Worm (Caenorhabditis elegans) whole organism, young adult: ENCODE results near the gene C45H4.21.

Experiments used
- B0019.2 ChIP-seq: fragments of 200-800 bp; sonication (Bioruptor generic); conservative IDR thresholded peaks from 2 replicates; pipeline ENCODE4 v1.3.6; 2022; ENCODE audit warnings: missing genetic modification reagents, missing genetic modification characterization, missing compliant biosample characterization
- B0261.1 ChIP-seq: sonication (generic microtip); optimal IDR thresholded peaks from 2 replicates; lab custom pipeline; 2016; ENCODE audit warnings: mild to moderate bottlenecking, missing genetic modification characterization, moderate library complexity, missing compliant biosample characterization
- B0336.3 ChIP-seq: fragments of 200-800 bp; sonication (Bioruptor generic); IDR thresholded peaks from 2 replicates; pipeline ENCODE4 v1.3.6; 2022; ENCODE audit warnings: missing genetic modification characterization, missing compliant biosample characterization
- C17E4.6 ChIP-seq: fragments of 200-800 bp; sonication (Bioruptor generic); IDR thresholded peaks from 2 replicates; pipeline ENCODE4 v1.3.6; 2022; ENCODE audit warnings: missing genetic modification reagents, missing genetic modification characterization, missing compliant biosample characterization
- F52B5.7 ChIP-seq: sonication (generic microtip); optimal IDR thresholded peaks from 2 replicates; lab custom pipeline; 2016; ENCODE audit warnings: mild to moderate bottlenecking, missing genetic modification characterization, missing compliant biosample characterization
- K12H6.12 ChIP-seq: fragments of 200-800 bp; sonication (Bioruptor generic); optimal IDR thresholded peaks from 2 replicates; lab custom pipeline; 2018; ENCODE audit warnings: mild to moderate bottlenecking, missing genetic modification characterization, missing compliant biosample characterization
- Y53F4B.3 ChIP-seq: fragments of 200-800 bp; sonication (Bioruptor generic); IDR thresholded peaks from 2 replicates; pipeline ENCODE4 v1.3.6; 2022; ENCODE audit warnings: missing genetic modification reagents, missing genetic modification characterization, missing compliant biosample characterization
- Y53G8AR.9 ChIP-seq: fragments of 200-800 bp; sonication (Bioruptor generic); conservative IDR thresholded peaks from 2 replicates; pipeline ENCODE4 v1.3.6; 2022; ENCODE audit warnings: missing genetic modification reagents, missing genetic modification characterization, missing compliant biosample characterization
- Y56A3A.18 ChIP-seq: fragments of 200-800 bp; sonication (Bioruptor generic); IDR thresholded peaks from 2 replicates; pipeline ENCODE4 v1.3.6; 2022; ENCODE audit warnings: missing genetic modification reagents, missing genetic modification characterization, missing compliant biosample characterization
- Y95B8A.8 ChIP-seq: fragments of 200-800 bp; sonication (Bioruptor generic); IDR thresholded peaks from 2 replicates; pipeline ENCODE4 v1.3.6; 2022; ENCODE audit warnings: missing genetic modification reagents, missing genetic modification characterization, missing compliant biosample characterization
- ZK185.1 ChIP-seq: sonication (generic microtip); optimal IDR thresholded peaks from 2 replicates; lab custom pipeline; 2016; ENCODE audit warnings: mild to moderate bottlenecking, missing genetic modification characterization, missing compliant biosample characterization; ENCODE audit not compliant: poor library complexity, severe bottlenecking
- atf-7 ChIP-seq: sonication (generic microtip); optimal IDR thresholded peaks from 2 replicates; lab custom pipeline; 2017; ENCODE audit warnings: mild to moderate bottlenecking, missing genetic modification characterization, missing compliant biosample characterization
- attf-3 ChIP-seq: fragments of 200-800 bp; sonication (Bioruptor generic); conservative IDR thresholded peaks from 2 replicates; pipeline ENCODE4 v1.3.6; 2022; ENCODE audit warnings: missing genetic modification reagents, missing genetic modification characterization, missing compliant biosample characterization
- bed-1 ChIP-seq: fragments of 200-800 bp; sonication (Bioruptor generic); IDR thresholded peaks from 2 replicates; pipeline ENCODE4 v1.3.6; 2022; ENCODE audit warnings: missing genetic modification reagents, missing genetic modification characterization, missing compliant biosample characterization
- cebp-1 ChIP-seq, 2 experiments: fragments of 200-800 bp in 1 of 2; sonication (Bioruptor generic) in 1 of 2; sonication (generic microtip) in 1 of 2; IDR thresholded peaks in 1 of 2; optimal IDR thresholded peaks in 1 of 2; 2 replicates each; pipeline versions ENCODE4 v1.3.6 to Lab custom; 2017 to 2022; ENCODE audit warnings: missing compliant biosample characterization in 2 of 2, missing genetic modification characterization in 2 of 2, mild to moderate bottlenecking in 1 of 2, missing genetic modification reagents in 1 of 2, moderate library complexity in 1 of 2
- ceh-27 ChIP-seq: fragments of 200-800 bp; sonication (Bioruptor generic); optimal IDR thresholded peaks from 2 replicates; lab custom pipeline; 2018; ENCODE audit warnings: mild to moderate bottlenecking, missing genetic modification characterization, moderate library complexity, missing compliant biosample characterization
- ceh-40 ChIP-seq: fragments of 200-800 bp; sonication (Bioruptor generic); IDR thresholded peaks from 2 replicates; pipeline ENCODE4 v1.3.6; 2022; ENCODE audit warnings: missing genetic modification characterization, missing compliant biosample characterization
- ceh-58 ChIP-seq: fragments of 200-800 bp; sonication (Bioruptor generic); IDR thresholded peaks from 2 replicates; pipeline ENCODE4 v1.3.6; 2022; ENCODE audit warnings: missing genetic modification characterization, missing compliant biosample characterization
- chd-7 ChIP-seq: sonication (generic microtip); optimal IDR thresholded peaks from 2 replicates; lab custom pipeline; 2016; ENCODE audit warnings: mild to moderate bottlenecking, missing genetic modification characterization, moderate library complexity, missing compliant biosample characterization
- dox-1 ChIP-seq: fragments of 200-800 bp; sonication (Bioruptor generic); IDR thresholded peaks from 2 replicates; pipeline ENCODE4 v1.3.6; 2022; ENCODE audit warnings: missing genetic modification reagents, missing genetic modification characterization, missing compliant biosample characterization
- dpl-1 ChIP-seq: fragments of 150-350 bp; optimal IDR thresholded peaks from 2 replicates; lab custom pipeline; 2014; ENCODE audit warnings: missing biosample characterization, missing genetic modification reagents, missing genetic modification characterization
- egrh-3 ChIP-seq: fragments of 200-800 bp; sonication (Bioruptor generic); IDR thresholded peaks from 2 replicates; pipeline ENCODE4 v1.3.6; 2022; ENCODE audit warnings: missing genetic modification reagents, missing genetic modification characterization, missing compliant biosample characterization
- ets-4 ChIP-seq: fragments of 200-800 bp; sonication (Bioruptor generic); optimal IDR thresholded peaks from 2 replicates; lab custom pipeline; 2018; ENCODE audit warnings: mild to moderate bottlenecking, missing genetic modification characterization, missing compliant biosample characterization
- him-1 ChIP-seq: sonication (generic microtip); optimal IDR thresholded peaks from 2 replicates; lab custom pipeline; 2016; ENCODE audit warnings: missing genotype, missing genetic modification reagents, missing genetic modification characterization, missing compliant biosample characterization
- hsf-1 ChIP-seq: fragments of 200-800 bp; sonication (Bioruptor generic); IDR thresholded peaks from 2 replicates; pipeline ENCODE4 v1.3.6; 2022; ENCODE audit warnings: missing genetic modification reagents, missing genetic modification characterization, missing compliant biosample characterization
- let-526 ChIP-seq: fragments of 200-800 bp; sonication (Bioruptor generic); IDR thresholded peaks from 2 replicates; pipeline ENCODE4 v1.3.6; 2022; ENCODE audit warnings: missing genetic modification reagents, missing genetic modification characterization, missing compliant biosample characterization
- lin-26 ChIP-seq: fragments of 200-800 bp; sonication (Bioruptor generic); IDR thresholded peaks from 2 replicates; pipeline ENCODE4 v1.3.6; 2022; ENCODE audit warnings: missing genetic modification reagents, missing genetic modification characterization, missing compliant biosample characterization
- lin-35 ChIP-seq, 3 experiments: fragments of 150-350 bp in 2 of 3; sonication (generic microtip) in 1 of 3; optimal IDR thresholded peaks; 2 replicates each; lab custom pipeline; 2014 to 2018; ENCODE audit warnings: missing biosample characterization in 3 of 3, missing genetic modification characterization in 3 of 3, missing genetic modification reagents in 3 of 3
- lsl-1 ChIP-seq: fragments of 200-800 bp; sonication (Bioruptor generic); optimal IDR thresholded peaks from 2 replicates; lab custom pipeline; 2018; ENCODE audit warnings: mild to moderate bottlenecking, missing genetic modification characterization, moderate library complexity, missing compliant biosample characterization
- madf-3 ChIP-seq: fragments of 200-800 bp; sonication (Bioruptor generic); IDR thresholded peaks from 2 replicates; pipeline ENCODE4 v1.3.6; 2022; ENCODE audit warnings: missing genetic modification reagents, missing genetic modification characterization, missing compliant biosample characterization
- madf-6 ChIP-seq: fragments of 200-800 bp; sonication (Bioruptor generic); IDR thresholded peaks from 2 replicates; pipeline ENCODE4 v1.3.6; 2022; ENCODE audit warnings: missing genetic modification reagents, missing genetic modification characterization, missing compliant biosample characterization
- mcd-1 ChIP-seq: fragments of 200-800 bp; sonication (Bioruptor generic); IDR thresholded peaks from 2 replicates; pipeline ENCODE4 v1.3.6; 2022; ENCODE audit warnings: missing genetic modification reagents, missing genetic modification characterization, missing compliant biosample characterization
- mxl-1 ChIP-seq: sonication (generic microtip); optimal IDR thresholded peaks from 2 replicates; lab custom pipeline; 2016; ENCODE audit warnings: missing genetic modification characterization, missing compliant biosample characterization
- nhr-27 ChIP-seq: fragments of 200-800 bp; sonication (Bioruptor generic); optimal IDR thresholded peaks from 2 replicates; lab custom pipeline; 2018; ENCODE audit warnings: mild to moderate bottlenecking, missing genetic modification characterization, moderate library complexity, missing compliant biosample characterization
- nhr-80 ChIP-seq: sonication (generic microtip); optimal IDR thresholded peaks from 2 replicates; lab custom pipeline; 2016; ENCODE audit warnings: missing genetic modification characterization, missing compliant biosample characterization
- rcor-1 ChIP-seq: fragments of 200-800 bp; sonication (Bioruptor generic); IDR thresholded peaks from 2 replicates; pipeline ENCODE4 v1.3.6; 2022; ENCODE audit warnings: missing genetic modification reagents, missing genetic modification characterization, missing compliant biosample characterization
- sdz-38 ChIP-seq: sonication (generic microtip); optimal IDR thresholded peaks from 2 replicates; lab custom pipeline; 2016; ENCODE audit warnings: missing genotype, missing genetic modification characterization, missing compliant biosample characterization
- unc-130 ChIP-seq: sonication (generic microtip); optimal IDR thresholded peaks from 2 replicates; lab custom pipeline; 2016; ENCODE audit warnings: missing genetic modification reagents, missing genetic modification characterization, missing compliant biosample characterization
- unc-62 ChIP-seq: fragments of 150-350 bp; optimal IDR thresholded peaks from 2 replicates; lab custom pipeline; 2014; ENCODE audit warnings: missing biosample characterization, missing genetic modification reagents, missing genetic modification characterization
- zfh-2 ChIP-seq: fragments of 200-800 bp; sonication (Bioruptor generic); conservative IDR thresholded peaks from 2 replicates; pipeline ENCODE4 v1.3.6; 2022; ENCODE audit warnings: missing genetic modification reagents, missing genetic modification characterization, missing compliant biosample characterization
- ztf-18 ChIP-seq: sonication (generic microtip); optimal IDR thresholded peaks from 2 replicates; lab custom pipeline; 2016; ENCODE audit warnings: missing genotype, mild to moderate bottlenecking, missing genetic modification characterization, missing compliant biosample characterization
- ztf-28 ChIP-seq: fragments of 200-800 bp; sonication (Bioruptor generic); IDR thresholded peaks from 2 replicates; pipeline ENCODE4 v1.3.6; 2022; ENCODE audit warnings: missing genetic modification reagents, missing genetic modification characterization, missing compliant biosample characterization
- ztf-3 ChIP-seq: fragments of 200-800 bp; sonication (Bioruptor generic); optimal IDR thresholded peaks from 2 replicates; lab custom pipeline; 2018; ENCODE audit warnings: mild to moderate bottlenecking, missing genetic modification characterization, missing compliant biosample characterization

Gene C45H4.21

ce11 chrV:2135323-2135722 lies 14.0 kb downstream of the C45H4.21 start:
- TF ChIP-seq zfh-2 (GFP tag; lab: Robert Waterston, UW) (no peak; the same call in 1 of the 2 replicates), ets-4 (GFP tag; lab: Kevin White, UChicago) (no peak), nhr-80 (tag; lab: Kevin White, UChicago) (peak; percentile 36), ceh-40 (GFP tag; lab: Robert Waterston, UW) (no peak), lsl-1 (no peak), unc-62 (GFP tag; lab: Kevin White, UChicago) (no peak), Y53G8AR.9 (GFP tag; lab: Robert Waterston, UW) (no peak), chd-7 (no peak), ztf-3 (GFP tag; lab: Kevin White, UChicago) (no peak), hsf-1 (GFP tag; lab: Robert Waterston, UW) (no peak), rcor-1 (no peak), lin-35 (GFP tag; optimal IDR thresholded peaks at IDR 0.05; lab: Kevin White, UChicago) (peak in 1 of 3 experiments; percentile 16), F52B5.7 (tag; lab: Kevin White, UChicago) (no peak), mcd-1 (GFP tag; lab: Robert Waterston, UW) (no peak), ztf-28 (no peak), lin-26 (GFP tag; lab: Robert Waterston, UW) (no peak; the same call in 1 of the 2 replicates), B0336.3 (no peak), him-1 (tag; lab: Kevin White, UChicago) (no peak), C17E4.6 (GFP tag; lab: Robert Waterston, UW) (no peak), ZK185.1 (tag; lab: Kevin White, UChicago) (no peak), unc-130 (no peak), attf-3 (GFP tag; lab: Robert Waterston, UW) (no peak), K12H6.12 (peak; percentile 25), let-526 (GFP tag; lab: Robert Waterston, UW) (no peak), ztf-18 (tag; lab: Kevin White, UChicago) (no peak), madf-6 (no peak), B0261.1 (tag; lab: Kevin White, UChicago) (no peak), B0019.2 (no peak), sdz-38 (tag; lab: Kevin White, UChicago) (no peak), egrh-3 (peak; percentile 55), dox-1 (GFP tag; lab: Robert Waterston, UW) (peak; percentile 49; the same call in 1 of the 2 replicates), cebp-1 (GFP tag; IDR thresholded peaks at IDR 0.05; lab: Robert Waterston, UW) (no peak), cebp-1 (tag; optimal IDR thresholded peaks at IDR 0.05; lab: Kevin White, UChicago) (peak; percentile 46), mxl-1 (tag; lab: Kevin White, UChicago) (no peak), bed-1 (GFP tag; lab: Robert Waterston, UW) (no peak), dpl-1 (GFP tag; lab: Kevin White, UChicago) (no peak), madf-3 (GFP tag; lab: Robert Waterston, UW) (no peak), ceh-58 (GFP tag; lab: Robert Waterston, UW) (no peak), atf-7 (tag; lab: Kevin White, UChicago) (no peak), Y56A3A.18 (GFP tag; lab: Robert Waterston, UW) (no peak), Y53F4B.3 (GFP tag; lab: Robert Waterston, UW) (no peak)
- TF ChIP-seq, all 124 proteins: peak for 6

- TF ChIP-seq lin-35 (GFP tag; optimal IDR thresholded peaks at IDR 0.05; lab: Kevin White, UChicago), result peak in 1 of 3 experiments; percentile 9
- no peak for TF ChIP-seq rcor-1
- no peak for TF ChIP-seq nhr-27 (tag; lab: Kevin White, UChicago)
- no peak for TF ChIP-seq Y95B8A.8 (GFP tag; lab: Robert Waterston, UW)
- TF ChIP-seq ceh-27 (GFP tag; lab: Kevin White, UChicago), result no peak
- TF ChIP-seq unc-62 (GFP tag; lab: Kevin White, UChicago), result no peak
Observed at ce11 chrV:2134340-2134739, 15.0 kb downstream of the C45H4.21 start.
